Fruit fly (Drosophila melanogaster) whole organism, prepupa: Measurements from ENCODE around the gene ct.

Experiments
- CG11762 ChIP-seq: fragments of 200-800 bp; sonication (Bioruptor generic); optimal IDR thresholded peaks from 3 replicates; lab custom pipeline; 2016; ENCODE audit warnings: missing biosample characterization, missing genetic modification characterization; ENCODE audit not compliant: insufficient read depth
- CG3919 ChIP-seq: fragments of 200-800 bp; sonication (Bioruptor generic); optimal IDR thresholded peaks from 3 replicates; lab custom pipeline; 2016; ENCODE audit warnings: missing biosample characterization, missing genetic modification characterization
- CG6163 ChIP-seq: fragments of 200-800 bp; sonication (Bioruptor generic); IDR thresholded peaks from 3 replicates; pipeline ENCODE4 v1.3.6; 2022; ENCODE audit warnings: missing biosample characterization, missing genetic modification characterization
- Gug ChIP-seq: fragments of 200-800 bp; sonication (Bioruptor generic); IDR thresholded peaks from 2 replicates; pipeline ENCODE4 v1.3.6; 2022; ENCODE audit warnings: missing biosample characterization, missing genetic modification characterization
- Sox14 ChIP-seq: fragments of 200-800 bp; sonication (Bioruptor generic); optimal IDR thresholded peaks from 3 replicates; lab custom pipeline; 2016; ENCODE audit warnings: missing biosample characterization, missing genetic modification characterization
- eg ChIP-seq: fragments of 200-800 bp; sonication (Bioruptor generic); IDR thresholded peaks from 3 replicates; pipeline ENCODE4 v1.3.6; 2022; ENCODE audit warnings: missing biosample characterization, missing genetic modification characterization
- spab ChIP-seq: fragments of 200-800 bp; sonication (Bioruptor generic); optimal IDR thresholded peaks from 2 replicates; lab custom pipeline; 2017; ENCODE audit warnings: missing biosample characterization, mild to moderate bottlenecking, missing genetic modification characterization, missing genetic modification reagents
- ss ChIP-seq, 2 experiments: fragments of 200-800 bp; sonication (Bioruptor generic); optimal IDR thresholded peaks; 2 replicates in 1 of 2; 3 replicates in 1 of 2; lab custom pipeline; 2017 to 2018; ENCODE audit warnings: mild to moderate bottlenecking in 2 of 2, missing biosample characterization in 2 of 2, missing genetic modification characterization in 2 of 2, moderate library complexity in 1 of 2

DNA sequence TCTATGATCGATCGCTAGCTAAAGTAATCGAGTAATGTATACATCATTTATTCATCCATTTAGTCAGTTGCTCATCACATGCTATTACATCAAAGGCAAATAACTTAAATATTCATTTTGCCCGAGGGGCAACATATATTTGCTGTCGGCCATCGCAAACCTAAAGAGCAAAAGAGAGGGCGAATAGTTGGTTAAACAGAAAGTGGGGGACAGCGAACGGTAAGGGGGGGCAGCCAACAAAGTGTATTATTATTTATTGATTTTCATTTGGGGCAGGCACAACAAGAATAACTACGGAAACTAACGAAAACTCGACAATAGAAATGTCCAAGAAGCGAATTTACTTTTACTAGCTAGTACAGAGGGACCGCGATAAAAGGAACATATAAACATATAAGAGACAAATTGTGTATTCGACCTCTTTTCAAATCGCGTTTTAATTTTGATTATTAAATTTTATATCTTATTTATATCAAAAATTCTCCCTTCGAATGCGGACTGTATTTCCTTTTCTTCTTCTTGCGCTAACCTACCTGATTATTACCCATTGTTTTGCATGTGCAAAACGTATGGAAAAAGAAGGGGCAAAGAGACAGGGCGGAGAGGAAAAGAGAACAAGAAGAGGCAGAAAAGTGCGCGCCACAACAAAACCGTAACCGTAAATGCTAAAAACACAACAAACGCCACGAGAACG is 83.1 kb downstream of the ct start:
- TF ChIP-seq CG3919 (GFP tag; lab: Kevin White, UChicago) (no peak), Sox14 (GFP tag; lab: Kevin White, UChicago) (no peak), Gug (peak; percentile 24; the same call in 1 of the 2 replicates), spab (GFP tag; lab: Kevin White, UChicago) (no peak), CG11762 (GFP tag; lab: Kevin White, UChicago) (no peak), eg (GFP tag; lab: Robert Waterston, UW) (no peak; the same call in 1 of the 3 replicates), CG6163 (GFP tag; lab: Robert Waterston, UW) (peak; percentile 62; the same call in 2 of the 3 replicates), ss (GFP tag; optimal IDR thresholded peaks at IDR 0.05; lab: Kevin White, UChicago) (no peak)
